Worm (Caenorhabditis elegans) whole organism, L4 larva: ENCODE results near the gene F38A1.6.

Experiments used
- F10B5.3 ChIP-seq: sonication (generic microtip); optimal IDR thresholded peaks from 2 replicates; lab custom pipeline; 2016; ENCODE audit warnings: mild to moderate bottlenecking, missing genetic modification characterization, missing compliant biosample characterization
- T26A8.4 ChIP-seq: fragments of 200-800 bp; sonication (Bioruptor generic); IDR thresholded peaks from 2 replicates; pipeline ENCODE4 v1.3.6; 2022; ENCODE audit warnings: missing genetic modification characterization, missing compliant biosample characterization
- Y48G9A.11 ChIP-seq: fragments of 200-800 bp; sonication (Bioruptor generic); IDR thresholded peaks from 2 replicates; pipeline ENCODE4 v1.3.6; 2022; ENCODE audit warnings: missing genetic modification reagents, missing genetic modification characterization, missing compliant biosample characterization
- aha-1 ChIP-seq: fragments of 150-350 bp; peaks from one replicate; lab custom pipeline; 2014; ENCODE audit warnings: missing biosample characterization, missing genetic modification characterization
- daf-19 ChIP-seq: fragments of 200-800 bp; sonication (Bioruptor generic); conservative IDR thresholded peaks from 2 replicates; pipeline ENCODE4 v1.3.6; 2022; ENCODE audit warnings: missing genetic modification characterization, missing compliant biosample characterization
- daf-8 ChIP-seq: fragments of 200-800 bp; sonication (Bioruptor generic); IDR thresholded peaks from 2 replicates; pipeline ENCODE4 v1.3.6; 2022; ENCODE audit warnings: missing genetic modification characterization, missing compliant biosample characterization
- dmd-6 ChIP-seq: fragments of 200-800 bp; sonication (Bioruptor generic); IDR thresholded peaks from 2 replicates; pipeline ENCODE4 v1.3.6; 2022; ENCODE audit warnings: missing genetic modification reagents, missing genetic modification characterization, missing compliant biosample characterization
- fkh-10 ChIP-seq: fragments of 150-350 bp; optimal IDR thresholded peaks from 2 replicates; lab custom pipeline; 2014; ENCODE audit warnings: missing biosample characterization, missing genetic modification reagents, missing genetic modification characterization
- fos-1 ChIP-seq: fragments of 150-350 bp; optimal IDR thresholded peaks from 2 replicates; lab custom pipeline; 2014; ENCODE audit warnings: missing biosample characterization, missing genetic modification characterization
- hlh-11 ChIP-seq: fragments of 200-800 bp; sonication (Bioruptor generic); optimal IDR thresholded peaks from 2 replicates; lab custom pipeline; 2018; ENCODE audit warnings: mild to moderate bottlenecking, missing genetic modification characterization, missing compliant biosample characterization
- hmg-1.1 ChIP-seq: fragments of 200-800 bp; sonication (Bioruptor generic); IDR thresholded peaks from 2 replicates; pipeline ENCODE4 v1.3.6; 2022; ENCODE audit warnings: missing genetic modification reagents, missing genetic modification characterization, missing compliant biosample characterization
- jun-1 ChIP-seq: fragments of 150-350 bp; optimal IDR thresholded peaks from 2 replicates; lab custom pipeline; 2014; ENCODE audit warnings: missing biosample characterization, missing genetic modification reagents, missing genetic modification characterization
- lim-7 ChIP-seq: fragments of 200-800 bp; sonication (Bioruptor generic); IDR thresholded peaks from 2 replicates; pipeline ENCODE4 v1.3.6; 2022; ENCODE audit warnings: missing genetic modification characterization, missing compliant biosample characterization
- lin-13 ChIP-seq: fragments of 150-350 bp; optimal IDR thresholded peaks from 2 replicates; lab custom pipeline; 2014; ENCODE audit warnings: missing biosample characterization, missing genetic modification reagents, missing genetic modification characterization
- madf-9 ChIP-seq: fragments of 200-800 bp; sonication (Bioruptor generic); conservative IDR thresholded peaks from 2 replicates; pipeline ENCODE4 v1.3.6; 2022; ENCODE audit warnings: missing genetic modification reagents, missing genetic modification characterization, missing compliant biosample characterization
- mxl-2 ChIP-seq: fragments of 200-800 bp; sonication (Bioruptor generic); conservative IDR thresholded peaks from 2 replicates; pipeline ENCODE4 v1.3.6; 2022; ENCODE audit warnings: missing genetic modification reagents, missing genetic modification characterization, missing compliant biosample characterization
- nhr-102 ChIP-seq: sonication (generic microtip); optimal IDR thresholded peaks from 2 replicates; lab custom pipeline; 2016; ENCODE audit warnings: mild to moderate bottlenecking, missing genetic modification characterization, moderate library complexity, missing compliant biosample characterization
- nhr-11 ChIP-seq: fragments of 150-350 bp; optimal IDR thresholded peaks from 2 replicates; lab custom pipeline; 2014; ENCODE audit warnings: missing biosample characterization, missing genetic modification characterization
- nhr-111 ChIP-seq: fragments of 200-800 bp; sonication (Bioruptor generic); optimal IDR thresholded peaks from 2 replicates; lab custom pipeline; 2018; ENCODE audit warnings: mild to moderate bottlenecking, missing genetic modification characterization, missing compliant biosample characterization
- nhr-237 ChIP-seq: sonication (generic microtip); optimal IDR thresholded peaks from 2 replicates; lab custom pipeline; 2017; ENCODE audit warnings: missing biosample characterization, missing genetic modification characterization
- nhr-25 ChIP-seq: sonication (generic microtip); optimal IDR thresholded peaks from 2 replicates; lab custom pipeline; 2017; ENCODE audit warnings: missing genetic modification characterization, mild to moderate bottlenecking, missing compliant biosample characterization, antibody characterized with exemption, moderate library complexity, borderline replicate concordance; ENCODE audit not compliant: insufficient read depth
- saeg-2 ChIP-seq: fragments of 200-800 bp; sonication (Bioruptor generic); IDR thresholded peaks from 2 replicates; pipeline ENCODE4 v1.3.6; 2022; ENCODE audit warnings: missing genetic modification reagents, missing genetic modification characterization, missing compliant biosample characterization
- set-16 ChIP-seq: fragments of 200-800 bp; sonication (Bioruptor generic); IDR thresholded peaks from 2 replicates; pipeline ENCODE4 v1.3.6; 2022; ENCODE audit warnings: missing genetic modification reagents, missing genetic modification characterization, missing compliant biosample characterization
- unc-62 ChIP-seq, 3 experiments: fragments of 150-350 bp in 1 of 3; sonication (generic microtip); optimal IDR thresholded peaks in 2 of 3; peaks in 1 of 3; 1 replicate in 1 of 3; 2 replicates in 2 of 3; lab custom pipeline; 2014 to 2017; ENCODE audit warnings: missing biosample characterization in 3 of 3, missing genetic modification characterization in 3 of 3, missing genetic modification reagents in 3 of 3, missing genotype in 1 of 3
- vab-7 ChIP-seq: fragments of 200-800 bp; sonication (Bioruptor generic); IDR thresholded peaks from 2 replicates; pipeline ENCODE4 v1.3.6; 2022; ENCODE audit warnings: missing genetic modification reagents, missing genetic modification characterization, missing compliant biosample characterization
- zip-11 ChIP-seq: fragments of 200-800 bp; sonication (Bioruptor generic); IDR thresholded peaks from 2 replicates; pipeline ENCODE4 v1.3.6; 2022; ENCODE audit warnings: missing genetic modification characterization, missing compliant biosample characterization

F38A1.6 gene

DNA sequence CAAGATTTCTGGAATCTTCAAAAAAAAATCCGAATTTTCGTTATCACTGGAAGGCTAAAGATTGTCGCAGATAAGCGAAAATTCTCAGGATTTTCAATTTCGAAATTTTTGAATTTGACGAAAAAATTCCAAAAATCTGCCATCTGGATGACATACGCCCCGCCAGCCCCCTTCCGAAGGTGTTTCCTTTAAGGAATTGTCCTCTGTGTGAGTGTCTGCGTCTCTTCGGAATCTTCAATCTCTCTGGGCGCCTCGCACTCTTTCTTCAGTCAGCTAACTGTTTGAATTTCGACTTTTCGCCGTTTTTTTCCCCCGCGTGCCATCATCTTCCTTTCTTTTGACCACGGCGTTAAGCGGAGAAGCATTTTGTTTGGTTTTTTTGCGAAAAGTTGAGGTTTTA is 34.9 kb downstream of the F38A1.6 start:
- no peak for TF ChIP-seq vab-7 (GFP tag; lab: Robert Waterston, UW)
- TF ChIP-seq nhr-237 (tag; lab: Kevin White, UChicago), result no peak
- no peak for TF ChIP-seq set-16
- TF ChIP-seq fos-1 (tag; lab: Kevin White, UChicago), result no peak
- no peak for TF ChIP-seq T26A8.4 (GFP tag; lab: Robert Waterston, UW)
- TF ChIP-seq daf-19, result no peak
- TF ChIP-seq saeg-2 (GFP tag; lab: Robert Waterston, UW), result no peak
- TF ChIP-seq daf-8 (GFP tag; lab: Robert Waterston, UW), result no peak
- no peak for TF ChIP-seq mxl-2 (GFP tag; lab: Robert Waterston, UW)
- no peak for TF ChIP-seq madf-9 (GFP tag; lab: Robert Waterston, UW)
- TF ChIP-seq lin-13 (GFP tag; lab: Kevin White, UChicago), result no peak
- peak in 1 of 2 experiments; percentile 78 for TF ChIP-seq unc-62 (GFP tag; optimal IDR thresholded peaks at IDR 0.05 in 1 of 2; lab: Kevin White, UChicago)
- no peak for TF ChIP-seq unc-62 (tag; optimal IDR thresholded peaks at IDR 0.05; lab: Kevin White, UChicago)
- TF ChIP-seq aha-1 (tag; lab: Kevin White, UChicago), result peak; percentile 64
- no peak for TF ChIP-seq Y48G9A.11
- TF ChIP-seq nhr-11 (tag; lab: Kevin White, UChicago), result no peak
- TF ChIP-seq, all 104 proteins: peak for 2

DNA sequence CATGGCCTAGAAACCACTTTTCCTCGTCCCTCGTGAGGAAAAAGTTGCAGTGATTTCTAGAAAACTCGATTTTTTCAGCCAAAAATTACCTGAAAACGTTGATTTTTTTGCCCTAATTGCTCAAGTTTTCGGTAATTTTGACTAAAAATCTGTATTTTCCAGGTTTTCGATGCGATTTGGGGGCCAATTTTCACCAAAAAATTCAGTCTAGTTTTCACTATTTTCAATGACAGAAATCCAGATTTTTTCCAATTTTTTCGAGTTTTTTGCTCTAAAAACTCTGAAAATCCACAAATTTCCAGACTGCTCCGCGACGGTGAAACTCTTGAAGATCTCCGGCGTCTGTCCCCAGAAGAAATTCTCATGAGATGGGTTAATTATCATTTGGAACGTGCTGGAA is 37.7 kb downstream of the F38A1.6 start, which contains the start of gene plst-1:
plst-1 (plus strand) TSS at position 301 of the 400 bp plus-strand sequence.
- TF ChIP-seq saeg-2 (GFP tag; lab: Robert Waterston, UW) (no peak), nhr-11 (tag; lab: Kevin White, UChicago) (no peak), nhr-102 (tag; lab: Kevin White, UChicago) (no peak), fkh-10 (GFP tag; lab: Kevin White, UChicago) (no peak), dmd-6 (GFP tag; lab: Robert Waterston, UW) (no peak), zip-11 (no peak), jun-1 (tag; lab: Kevin White, UChicago) (no peak), nhr-25 (no peak), hlh-11 (tag; lab: Kevin White, UChicago) (no peak), hmg-1.1 (no peak), F10B5.3 (no peak), nhr-111 (GFP tag; lab: Kevin White, UChicago) (no peak)
- TF ChIP-seq, all 104 proteins: peak for 0

DNA sequence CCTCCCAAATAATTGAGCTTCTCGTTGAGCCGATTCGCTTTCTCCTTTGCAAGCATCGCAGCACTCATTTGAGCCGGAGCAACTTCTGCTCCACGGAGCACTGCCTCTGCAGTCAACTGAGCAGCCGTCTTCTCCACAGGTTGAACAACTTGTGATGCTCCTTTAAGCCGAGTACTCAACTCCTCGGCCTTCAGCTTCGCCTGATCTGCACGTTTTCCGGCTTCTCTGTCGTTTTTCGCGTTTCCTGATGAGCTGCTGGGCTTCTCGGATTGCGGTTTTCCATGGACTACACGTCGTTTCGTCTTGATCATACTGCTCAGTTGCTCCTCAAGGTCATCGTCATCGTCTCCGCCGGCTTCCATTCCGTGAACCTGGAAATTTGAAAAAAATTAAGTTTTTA is 47.3 kb downstream of the F38A1.6 start:
- TF ChIP-seq lim-7, result no peak
- peak; percentile 56; the same call in 1 of the 2 replicates for TF ChIP-seq set-16
- TF ChIP-seq aha-1 (tag; lab: Kevin White, UChicago), result peak; percentile 93
